Worm (Caenorhabditis elegans): ENCODE results near the gene T26E4.7.

The T26E4.7 gene

DNA sequence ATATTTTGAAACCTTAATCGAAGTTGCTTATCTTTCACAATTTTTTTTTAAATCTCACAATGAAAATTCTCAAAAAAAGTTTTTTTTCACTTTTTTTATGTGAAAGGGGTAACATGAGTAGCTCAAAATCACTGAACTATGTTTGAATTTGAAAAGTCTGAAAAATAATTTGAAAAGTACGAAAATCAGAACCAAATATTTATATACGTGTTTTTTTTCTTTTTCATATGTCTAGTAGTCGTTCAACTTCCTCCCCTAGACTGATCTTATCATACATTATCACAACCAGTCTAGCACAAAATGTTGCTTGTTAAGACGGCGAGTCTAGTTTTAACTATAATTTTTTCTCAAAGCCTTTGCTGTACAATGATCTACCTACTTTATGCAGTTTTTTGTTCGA is 28.0 kb downstream of the T26E4.7 start, which contains the start of gene srbc-49:
srbc-49 (plus strand) TSS at position 301 of the 400 bp plus-strand sequence.
- TF ChIP-seq nhr-23 (tag; optimal IDR thresholded peaks at IDR 0.05) (no peak), elt-3 (tag; optimal IDR thresholded peaks at IDR 0.05) (no peak), nhr-12 (tag; optimal IDR thresholded peaks at IDR 0.05) (no peak), sma-3 (GFP tag; optimal IDR thresholded peaks at IDR 0.05) (no peak), alr-1 (tag; optimal IDR thresholded peaks at IDR 0.05) (no peak), nhr-10 (tag; optimal IDR thresholded peaks at IDR 0.05) (no peak), lin-11 (tag; optimal IDR thresholded peaks at IDR 0.05) (no peak), nhr-6 (tag; optimal IDR thresholded peaks at IDR 0.05) (no peak), lsy-2 (tag; optimal IDR thresholded peaks at IDR 0.05) (no peak), gmeb-1 (tag; optimal IDR thresholded peaks at IDR 0.05) (no peak), nhr-11 (tag; optimal IDR thresholded peaks at IDR 0.05) (no peak)

DNA sequence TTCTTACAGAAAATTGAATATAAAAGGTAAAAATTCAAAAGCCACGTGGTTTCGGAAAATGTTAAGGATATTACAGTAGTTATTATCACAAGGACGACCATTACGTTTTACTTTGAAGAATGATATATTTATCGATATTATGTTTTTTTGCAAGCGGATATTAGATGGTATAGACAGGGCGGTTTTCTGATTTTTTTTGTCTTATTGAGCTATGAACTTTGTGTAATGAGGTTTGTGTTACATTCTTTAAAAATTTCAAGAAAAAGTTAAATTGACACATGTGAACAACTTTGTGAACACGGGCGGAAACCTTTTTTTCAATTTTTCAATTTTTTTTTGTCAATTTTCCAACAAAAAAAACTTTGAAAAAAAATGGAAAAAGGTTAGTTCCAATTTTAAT is 31.5 kb downstream of the T26E4.7 start, which contains the start of gene srbc-50:
srbc-50 (minus strand) TSS at position 101 of the 400 bp plus-strand sequence.
- TF ChIP-seq nhr-237 (tag; optimal IDR thresholded peaks at IDR 0.05) = no peak
- TF ChIP-seq peb-1 (tag; optimal IDR thresholded peaks at IDR 0.05) = no peak
- no peak for TF ChIP-seq sma-9 (GFP tag; optimal IDR thresholded peaks at IDR 0.05)
- no peak for TF ChIP-seq sma-9 (tag; optimal IDR thresholded peaks at IDR 0.05)
- TF ChIP-seq ceh-82 (tag; optimal IDR thresholded peaks at IDR 0.05) = no peak
- no peak for TF ChIP-seq gmeb-1 (tag; optimal IDR thresholded peaks at IDR 0.05)
- no peak for TF ChIP-seq C34F6.9 (tag; optimal IDR thresholded peaks at IDR 0.05)
- no peak for TF ChIP-seq ZK546.5 (tag; optimal IDR thresholded peaks at IDR 0.05)
- TF ChIP-seq F13H6.1 (tag; optimal IDR thresholded peaks at IDR 0.05) = no peak
- TF ChIP-seq crh-2 (tag; optimal IDR thresholded peaks at IDR 0.05) = no peak
- TF ChIP-seq blmp-1 (tag; optimal IDR thresholded peaks at IDR 0.05; ENCODE audit: insufficient read depth) = no peak
- TF ChIP-seq dmd-4 (tag; optimal IDR thresholded peaks at IDR 0.05) = no peak
- no peak for TF ChIP-seq sma-3 (GFP tag; optimal IDR thresholded peaks at IDR 0.05)
- TF ChIP-seq alr-1 (tag; optimal IDR thresholded peaks at IDR 0.05) = no peak
- TF ChIP-seq Y55F3AM.14 (GFP tag; optimal IDR thresholded peaks at IDR 0.05) = no peak
- TF ChIP-seq nhr-129 (tag; optimal IDR thresholded peaks at IDR 0.05) = no peak
- no peak for TF ChIP-seq elt-1 (tag; optimal IDR thresholded peaks at IDR 0.05)

DNA sequence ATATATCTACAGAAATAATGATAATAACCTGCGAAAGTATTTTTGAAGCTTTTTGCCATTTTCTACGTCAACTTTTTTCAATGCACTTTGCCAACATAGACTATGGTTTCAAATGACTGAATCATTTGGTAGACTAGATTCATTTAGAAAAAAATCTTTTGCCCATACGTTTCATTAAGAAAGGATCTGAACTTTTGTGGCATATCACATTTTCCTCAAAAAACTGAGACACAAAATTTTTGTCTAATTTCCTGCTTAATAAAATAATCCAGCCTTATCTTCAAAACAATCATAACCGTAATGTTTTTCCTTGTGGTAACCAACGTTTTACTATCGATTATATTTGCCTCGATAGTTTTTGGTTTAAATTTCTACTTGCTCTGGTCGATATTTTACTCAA is 32.7 kb downstream of the T26E4.7 start, which contains the start of gene srbc-51:
srbc-51 (plus strand) TSS at position 301 of the 400 bp plus-strand sequence.
- TF ChIP-seq zag-1 (tag; optimal IDR thresholded peaks at IDR 0.05) (no peak), blmp-1 (tag; optimal IDR thresholded peaks at IDR 0.05; ENCODE audit: insufficient read depth) (no peak), nhr-11 (tag; optimal IDR thresholded peaks at IDR 0.05) (no peak), nhr-25 (tag; optimal IDR thresholded peaks at IDR 0.05) (no peak), R02D3.7 (tag; optimal IDR thresholded peaks at IDR 0.05) (no peak), nhr-10 (tag; optimal IDR thresholded peaks at IDR 0.05) (no peak), nhr-23 (tag; optimal IDR thresholded peaks at IDR 0.05) (no peak), unc-62 (GFP tag; optimal IDR thresholded peaks at IDR 0.05) (no peak), unc-55 (GFP tag; optimal IDR thresholded peaks at IDR 0.05) (no peak), ceh-82 (tag; optimal IDR thresholded peaks at IDR 0.05) (no peak), ama-1 (optimal IDR thresholded peaks at IDR 0.05) (no peak), ztf-1 (GFP tag; conservative IDR thresholded peaks at IDR 0.05) (no peak), elt-1 (tag; optimal IDR thresholded peaks at IDR 0.05) (no peak), ZK546.5 (tag; optimal IDR thresholded peaks at IDR 0.05) (no peak), nhr-237 (tag; optimal IDR thresholded peaks at IDR 0.05) (no peak), unc-39 (tag; optimal IDR thresholded peaks at IDR 0.05) (no peak), mab-5 (tag; optimal IDR thresholded peaks at IDR 0.05) (no peak), ztf-4 (tag; optimal IDR thresholded peaks at IDR 0.05) (no peak), dmd-4 (tag; optimal IDR thresholded peaks at IDR 0.05) (no peak)

DNA sequence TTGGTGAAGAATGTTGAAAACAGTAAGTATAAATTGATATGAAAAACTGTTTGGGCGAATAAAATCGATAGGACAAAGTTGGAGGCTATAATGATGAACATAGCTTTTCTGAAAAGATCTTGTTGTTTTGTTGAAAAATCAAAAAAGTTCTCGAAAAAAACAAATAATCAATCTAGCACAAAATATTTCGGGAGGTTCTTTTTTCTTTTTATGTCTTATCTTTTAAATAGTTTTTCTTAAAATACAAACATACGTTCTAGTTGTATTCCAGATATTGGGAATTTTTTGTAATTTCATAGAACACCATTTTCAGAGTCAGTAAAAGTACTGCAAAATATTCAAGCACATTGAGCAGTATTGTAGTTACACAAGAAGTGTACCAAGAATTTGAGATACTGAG is 36.5 kb downstream of the T26E4.7 start, which contains the start of gene srbc-55:
srbc-55 (minus strand) TSS at position 101 of the 400 bp plus-strand sequence.
- no peak for TF ChIP-seq ama-1 (optimal IDR thresholded peaks at IDR 0.05)
- TF ChIP-seq sma-9 (GFP tag; optimal IDR thresholded peaks at IDR 0.05) = no peak
- TF ChIP-seq sma-9 (tag; optimal IDR thresholded peaks at IDR 0.05) = no peak
- TF ChIP-seq F13H6.1 (tag; optimal IDR thresholded peaks at IDR 0.05) = no peak
- TF ChIP-seq egl-27 (tag; optimal IDR thresholded peaks at IDR 0.05) = no peak
- TF ChIP-seq nhr-77 (tag; optimal IDR thresholded peaks at IDR 0.05) = no peak
- TF ChIP-seq ceh-82 (tag; optimal IDR thresholded peaks at IDR 0.05) = no peak
- TF ChIP-seq mdl-1 (tag; optimal IDR thresholded peaks at IDR 0.05) = no peak
- no peak for TF ChIP-seq zag-1 (tag; optimal IDR thresholded peaks at IDR 0.05)
- TF ChIP-seq R02D3.7 (tag; optimal IDR thresholded peaks at IDR 0.05) = no peak
- TF ChIP-seq nhr-25 (tag; optimal IDR thresholded peaks at IDR 0.05) = no peak
- TF ChIP-seq ztf-1 (GFP tag; conservative IDR thresholded peaks at IDR 0.05) = no peak
- no peak for TF ChIP-seq nhr-129 (tag; optimal IDR thresholded peaks at IDR 0.05)
- TF ChIP-seq nhr-12 (tag; optimal IDR thresholded peaks at IDR 0.05) = no peak
- no peak for TF ChIP-seq nhr-237 (tag; optimal IDR thresholded peaks at IDR 0.05)
- TF ChIP-seq mab-5 (tag; optimal IDR thresholded peaks at IDR 0.05) = no peak
- TF ChIP-seq lin-13 (GFP tag; optimal IDR thresholded peaks at IDR 0.05) = no peak
- TF ChIP-seq lin-11 (tag; optimal IDR thresholded peaks at IDR 0.05) = no peak
- TF ChIP-seq crh-2 (tag; optimal IDR thresholded peaks at IDR 0.05) = no peak
- no peak for TF ChIP-seq aly-2 (tag; optimal IDR thresholded peaks at IDR 0.05)
- no peak for TF ChIP-seq sma-3 (GFP tag; optimal IDR thresholded peaks at IDR 0.05)
